Worm (Caenorhabditis elegans) whole organism, L4 larva: ENCODE data around the gene srt-5.

Source experiments
- F44E2.7 ChIP-seq: fragments of 200-800 bp; sonication (Bioruptor generic); IDR thresholded peaks from 2 replicates; pipeline ENCODE4 v2.1.2; 2022; ENCODE audit warnings: missing genetic modification characterization, missing compliant biosample characterization
- nhr-11 ChIP-seq: fragments of 150-350 bp; optimal IDR thresholded peaks from 2 replicates; lab custom pipeline; 2014; ENCODE audit warnings: missing biosample characterization, missing genetic modification characterization
- nhr-28 ChIP-seq: fragments of 150-350 bp; optimal IDR thresholded peaks from 2 replicates; lab custom pipeline; 2014; ENCODE audit warnings: missing biosample characterization, missing genetic modification characterization
- nhr-76 ChIP-seq: fragments of 150-350 bp; optimal IDR thresholded peaks from 2 replicates; lab custom pipeline; 2014; ENCODE audit warnings: missing biosample characterization, missing genetic modification characterization
- skn-1 ChIP-seq: fragments of 150-350 bp; optimal IDR thresholded peaks from 2 replicates; lab custom pipeline; 2014; ENCODE audit warnings: missing biosample characterization, missing genetic modification characterization
- unc-39 ChIP-seq: sonication (generic microtip); optimal IDR thresholded peaks from 2 replicates; lab custom pipeline; 2017; ENCODE audit warnings: missing biosample characterization, missing genetic modification characterization
- zag-1 ChIP-seq: fragments of 150-350 bp; optimal IDR thresholded peaks from 2 replicates; lab custom pipeline; 2014; ENCODE audit warnings: missing biosample characterization, missing genetic modification characterization

- no peak for TF ChIP-seq F44E2.7
- no peak for TF ChIP-seq nhr-28
- TF ChIP-seq skn-1 (tag; lab: Kevin White, UChicago): no peak
- no peak for TF ChIP-seq unc-39
- no peak for TF ChIP-seq nhr-76
- TF ChIP-seq zag-1 (tag; lab: Kevin White, UChicago): no peak
- no peak for TF ChIP-seq nhr-11 (tag; lab: Kevin White, UChicago)
These were observed 21.7 kb downstream of the srt-5 start, which contains the start of gene str-244 for ce11 chrV:3058996-3059395.
